Fruit fly (Drosophila melanogaster) whole organism, wandering third instar larva: ENCODE measurements around the gene CG5126.

Source experiments
- Rel ChIP-seq, 2 experiments: fragments of 200-800 bp; sonication (Bioruptor generic) in 1 of 2; optimal IDR thresholded peaks; 2 replicates in 1 of 2; 3 replicates in 1 of 2; lab custom pipeline; 2016 to 2019; ENCODE audit warnings: mild to moderate bottlenecking in 2 of 2, missing biosample characterization in 2 of 2, missing genetic modification characterization in 2 of 2, moderate library complexity in 1 of 2
- fru ChIP-seq: fragments of 200-800 bp; sonication (Bioruptor generic); optimal IDR thresholded peaks from 3 replicates; lab custom pipeline; 2016; ENCODE audit warnings: missing biosample characterization, mild to moderate bottlenecking, missing genetic modification characterization
- psq ChIP-seq: fragments of 200-800 bp; sonication (Bioruptor generic); optimal IDR thresholded peaks from 3 replicates; lab custom pipeline; 2017; ENCODE audit warnings: missing biosample characterization, mild to moderate bottlenecking, missing genetic modification characterization, moderate library complexity
- sv ChIP-seq: fragments of 200-800 bp; sonication (Bioruptor generic); optimal IDR thresholded peaks from 3 replicates; lab custom pipeline; 2016; ENCODE audit warnings: missing biosample characterization, missing genetic modification characterization
- usp ChIP-seq: fragments of >200 bp; optimal IDR thresholded peaks from 2 replicates; lab custom pipeline; 2017; ENCODE audit warnings: missing biosample characterization, missing genetic modification characterization

- TF ChIP-seq Rel (GFP tag; optimal IDR thresholded peaks at IDR 0.05; lab: Kevin White, UChicago) (no peak), Rel (tag; optimal IDR thresholded peaks at IDR 0.05; lab: Kevin White, UChicago) (no peak), sv (GFP tag; lab: Kevin White, UChicago) (no peak), psq (GFP tag; lab: Kevin White, UChicago) (no peak), fru (GFP tag; lab: Kevin White, UChicago) (no peak), usp (GFP tag; lab: Kevin White, UChicago) (no peak)
Measured at dm6 chr2L:1202445-1202844, 18.6 kb upstream of the CG5126 start.
